Fruit fly (Drosophila melanogaster) whole organism, prepupa: ENCODE measurements around the gene pum.
A peak's percentile ranks its signal among the peaks of the same experiment; 100 is the strongest.

Experiments
- Blimp-1 ChIP-seq: fragments of 200-800 bp; sonication (Bioruptor generic); optimal IDR thresholded peaks from 3 replicates; lab custom pipeline; 2017; ENCODE audit warnings: missing biosample characterization, missing genetic modification characterization, mild to moderate bottlenecking, moderate library complexity, missing genetic modification reagents
- CG10669 ChIP-seq: fragments of 200-800 bp; sonication (Bioruptor generic); optimal IDR thresholded peaks from 3 replicates; lab custom pipeline; 2018; ENCODE audit warnings: missing biosample characterization, mild to moderate bottlenecking, missing genetic modification characterization, moderate library complexity
- CG11294 ChIP-seq: fragments of 200-800 bp; sonication (Bioruptor generic); IDR thresholded peaks from 2 replicates; pipeline ENCODE4 v1.3.6; 2022; ENCODE audit warnings: missing biosample characterization, missing genetic modification characterization
- CG11762 ChIP-seq: fragments of 200-800 bp; sonication (Bioruptor generic); optimal IDR thresholded peaks from 3 replicates; lab custom pipeline; 2016; ENCODE audit warnings: missing biosample characterization, missing genetic modification characterization; ENCODE audit not compliant: insufficient read depth
- CG15336 ChIP-seq: fragments of 200-800 bp; sonication (Bioruptor generic); IDR thresholded peaks from 2 replicates; pipeline ENCODE4 v1.3.6; 2022; ENCODE audit warnings: missing biosample characterization, missing genetic modification characterization
- CG1621 ChIP-seq: fragments of 200-800 bp; sonication (Bioruptor generic); optimal IDR thresholded peaks from 3 replicates; lab custom pipeline; 2018; ENCODE audit warnings: missing biosample characterization, mild to moderate bottlenecking, missing genetic modification characterization
- CG31627 ChIP-seq: fragments of 200-800 bp; sonication (Bioruptor generic); optimal IDR thresholded peaks from 3 replicates; lab custom pipeline; 2016; ENCODE audit warnings: missing biosample characterization, missing genetic modification characterization
- CG32006 ChIP-seq: fragments of 200-800 bp; sonication (Bioruptor generic); optimal IDR thresholded peaks from 3 replicates; lab custom pipeline; 2017; ENCODE audit warnings: missing biosample characterization, mild to moderate bottlenecking, missing genetic modification characterization
- CG34406 ChIP-seq: fragments of 200-800 bp; sonication (Bioruptor generic); optimal IDR thresholded peaks from 3 replicates; lab custom pipeline; 2016; ENCODE audit warnings: missing biosample characterization, missing genetic modification characterization
- CG3919 ChIP-seq: fragments of 200-800 bp; sonication (Bioruptor generic); optimal IDR thresholded peaks from 3 replicates; lab custom pipeline; 2016; ENCODE audit warnings: missing biosample characterization, missing genetic modification characterization
- CG4318 ChIP-seq: fragments of 200-800 bp; sonication (Bioruptor generic); optimal IDR thresholded peaks from 3 replicates; lab custom pipeline; 2017; ENCODE audit warnings: missing biosample characterization, mild to moderate bottlenecking, missing genetic modification characterization
- CG6792 ChIP-seq: fragments of 200-800 bp; sonication (Bioruptor generic); optimal IDR thresholded peaks from 3 replicates; lab custom pipeline; 2016; ENCODE audit warnings: missing biosample characterization, missing genetic modification characterization
- CG6808 ChIP-seq: fragments of 200-800 bp; sonication (Bioruptor generic); optimal IDR thresholded peaks from 3 replicates; lab custom pipeline; 2017; ENCODE audit warnings: missing biosample characterization, missing genetic modification characterization, mild to moderate bottlenecking, moderate library complexity, missing genetic modification reagents
- CG6854 ChIP-seq: fragments of 200-800 bp; sonication (Bioruptor generic); optimal IDR thresholded peaks from 2 replicates; lab custom pipeline; 2017; ENCODE audit warnings: missing biosample characterization, mild to moderate bottlenecking, missing genetic modification characterization
- CG7368 ChIP-seq: fragments of 200-800 bp; sonication (Bioruptor generic); optimal IDR thresholded peaks from 3 replicates; lab custom pipeline; 2016; ENCODE audit warnings: missing biosample characterization, missing genetic modification characterization
- CG8319 ChIP-seq: fragments of 200-800 bp; sonication (Bioruptor generic); optimal IDR thresholded peaks from 3 replicates; lab custom pipeline; 2016; ENCODE audit warnings: missing biosample characterization, missing genetic modification characterization
- CG8632 ChIP-seq: fragments of 200-800 bp; sonication (Bioruptor generic); optimal IDR thresholded peaks from 3 replicates; lab custom pipeline; 2016; ENCODE audit warnings: missing biosample characterization, missing genetic modification characterization
- Eip75B ChIP-seq: fragments of 200-800 bp; sonication (Bioruptor generic); optimal IDR thresholded peaks from 3 replicates; lab custom pipeline; 2016; ENCODE audit warnings: missing biosample characterization, missing genetic modification characterization
- Eip78C ChIP-seq: fragments of 200-800 bp; sonication (Bioruptor generic); peaks from one replicate; lab custom pipeline; 2016; ENCODE audit warnings: missing biosample characterization, missing genetic modification characterization
- Eip93F ChIP-seq: fragments of 200-800 bp; sonication (Bioruptor generic); optimal IDR thresholded peaks from 2 replicates; lab custom pipeline; 2016; ENCODE audit warnings: missing biosample characterization, mild to moderate bottlenecking, missing genetic modification characterization
- Ets96B ChIP-seq: fragments of 200-800 bp; optimal IDR thresholded peaks from 2 replicates; lab custom pipeline; 2019; ENCODE audit warnings: missing biosample characterization, mild to moderate bottlenecking, missing genetic modification characterization, moderate library complexity
- Gug ChIP-seq: fragments of 200-800 bp; sonication (Bioruptor generic); IDR thresholded peaks from 2 replicates; pipeline ENCODE4 v1.3.6; 2022; ENCODE audit warnings: missing biosample characterization, missing genetic modification characterization
- Hr38 ChIP-seq: sonication (Bioruptor generic); optimal IDR thresholded peaks from 2 replicates; lab custom pipeline; 2016; ENCODE audit warnings: missing biosample characterization, missing genetic modification characterization
- Hr39 ChIP-seq: fragments of 200-800 bp; sonication (Bioruptor generic); optimal IDR thresholded peaks from 2 replicates; lab custom pipeline; 2016; ENCODE audit warnings: missing biosample characterization, missing genetic modification characterization
- Hr4 ChIP-seq: fragments of 200-800 bp; sonication (Bioruptor generic); optimal IDR thresholded peaks from 3 replicates; lab custom pipeline; 2016; ENCODE audit warnings: missing biosample characterization, missing genetic modification characterization
- Met ChIP-seq: fragments of 200-800 bp; sonication (Bioruptor generic); optimal IDR thresholded peaks from 3 replicates; lab custom pipeline; 2016; ENCODE audit warnings: missing biosample characterization, missing genetic modification characterization
- OdsH ChIP-seq: fragments of 200-800 bp; sonication (Bioruptor generic); optimal IDR thresholded peaks from 3 replicates; lab custom pipeline; 2016; ENCODE audit warnings: missing biosample characterization, missing genetic modification characterization
- Smox ChIP-seq: fragments of 200-800 bp; sonication (Bioruptor generic); optimal IDR thresholded peaks from 3 replicates; lab custom pipeline; 2016; ENCODE audit warnings: missing biosample characterization, missing genetic modification characterization
- Sox102F ChIP-seq: fragments of 200-800 bp; sonication (Bioruptor generic); optimal IDR thresholded peaks from 2 replicates; lab custom pipeline; 2016; ENCODE audit warnings: missing biosample characterization, mild to moderate bottlenecking, missing genetic modification characterization
- Sox14 ChIP-seq: fragments of 200-800 bp; sonication (Bioruptor generic); optimal IDR thresholded peaks from 3 replicates; lab custom pipeline; 2016; ENCODE audit warnings: missing biosample characterization, missing genetic modification characterization
- Sox15 ChIP-seq: fragments of 200-800 bp; sonication (Bioruptor generic); optimal IDR thresholded peaks from 3 replicates; lab custom pipeline; 2016; ENCODE audit warnings: missing biosample characterization, missing genetic modification characterization
- acj6 ChIP-seq: fragments of 200-800 bp; sonication (Bioruptor generic); optimal IDR thresholded peaks from 3 replicates; lab custom pipeline; 2016; ENCODE audit warnings: missing biosample characterization, missing genetic modification characterization
- cyc ChIP-seq: fragments of 200-800 bp; sonication (Bioruptor generic); optimal IDR thresholded peaks from 3 replicates; lab custom pipeline; 2016; ENCODE audit warnings: missing biosample characterization, missing genetic modification characterization
- dac ChIP-seq: fragments of 200-800 bp; sonication (Bioruptor generic); optimal IDR thresholded peaks from 2 replicates; lab custom pipeline; 2017; ENCODE audit warnings: missing biosample characterization, mild to moderate bottlenecking, missing genetic modification characterization
- dsx ChIP-seq: fragments of 200-800 bp; optimal IDR thresholded peaks from 3 replicates; lab custom pipeline; 2019; ENCODE audit warnings: missing biosample characterization, mild to moderate bottlenecking, missing genetic modification characterization, moderate library complexity; ENCODE audit not compliant: poor library complexity, severe bottlenecking
- eg ChIP-seq: fragments of 200-800 bp; sonication (Bioruptor generic); IDR thresholded peaks from 3 replicates; pipeline ENCODE4 v1.3.6; 2022; ENCODE audit warnings: missing biosample characterization, missing genetic modification characterization
- fd59A ChIP-seq: fragments of 200-800 bp; sonication (Bioruptor generic); optimal IDR thresholded peaks from 2 replicates; lab custom pipeline; 2017; ENCODE audit warnings: missing biosample characterization, mild to moderate bottlenecking, missing genetic modification characterization, missing genetic modification reagents
- fkh ChIP-seq: fragments of 200-800 bp; sonication (Bioruptor generic); optimal IDR thresholded peaks from 3 replicates; lab custom pipeline; 2017; ENCODE audit warnings: missing biosample characterization, mild to moderate bottlenecking, missing genetic modification characterization, moderate library complexity
- lz ChIP-seq: fragments of 200-800 bp; sonication (Bioruptor generic); optimal IDR thresholded peaks from 3 replicates; lab custom pipeline; 2016; ENCODE audit warnings: missing biosample characterization, missing genetic modification characterization
- pdm3 ChIP-seq: fragments of 200-800 bp; sonication (Bioruptor generic); optimal IDR thresholded peaks from 3 replicates; lab custom pipeline; 2016; ENCODE audit warnings: missing biosample characterization, missing genetic modification characterization
- salr ChIP-seq, 2 experiments: fragments of 200-800 bp; sonication (Bioruptor generic); optimal IDR thresholded peaks; 3 replicates each; lab custom pipeline; 2016 to 2018; ENCODE audit warnings: missing biosample characterization in 2 of 2, missing genetic modification characterization in 2 of 2, mild to moderate bottlenecking in 1 of 2
- ss ChIP-seq, 2 experiments: fragments of 200-800 bp; sonication (Bioruptor generic); optimal IDR thresholded peaks; 2 replicates in 1 of 2; 3 replicates in 1 of 2; lab custom pipeline; 2017 to 2018; ENCODE audit warnings: mild to moderate bottlenecking in 2 of 2, missing biosample characterization in 2 of 2, missing genetic modification characterization in 2 of 2, moderate library complexity in 1 of 2
- svp ChIP-seq: fragments of 200-800 bp; sonication (Bioruptor generic); peaks from one replicate; lab custom pipeline; 2016; ENCODE audit warnings: missing biosample characterization, missing genetic modification characterization
- topi ChIP-seq: fragments of 200-800 bp; sonication (Bioruptor generic); optimal IDR thresholded peaks from 3 replicates; lab custom pipeline; 2016; ENCODE audit warnings: missing biosample characterization, missing genetic modification characterization
- vri ChIP-seq: fragments of 200-800 bp; sonication (Bioruptor generic); optimal IDR thresholded peaks from 3 replicates; lab custom pipeline; 2016; ENCODE audit warnings: missing biosample characterization, mild to moderate bottlenecking, missing genetic modification characterization

The pum gene

dm6 chr3R:9048466-9049072 lies 188.9 kb downstream of the pum start, which contains the start of gene Mst85C:
Gene Mst85C, plus strand, starts transcription at chr3R:9048645.
- TF ChIP-seq Hr38 (GFP tag; lab: Kevin White, UChicago) (no peak), lz (GFP tag; lab: Kevin White, UChicago) (no peak), vri (GFP tag; lab: Kevin White, UChicago) (peak; percentile 75), Eip75B (GFP tag; lab: Kevin White, UChicago) (no peak), fkh (GFP tag; lab: Kevin White, UChicago) (peak; percentile 53), svp (peak; percentile 72), Blimp-1 (no peak), Eip78C (peak; percentile 50), CG10669 (GFP tag; lab: Kevin White, UChicago) (peak; percentile 21), CG4318 (GFP tag; lab: Kevin White, UChicago) (no peak), CG34406 (no peak), pdm3 (GFP tag; lab: Kevin White, UChicago) (no peak), CG3919 (GFP tag; lab: Kevin White, UChicago) (no peak), CG7368 (GFP tag; lab: Kevin White, UChicago) (no peak), dac (GFP tag; lab: Kevin White, UChicago) (no peak), CG8632 (no peak), CG6792 (GFP tag; lab: Kevin White, UChicago) (no peak), CG1621 (tag; lab: Kevin White, UChicago) (peak; percentile 59), CG6854 (GFP tag; lab: Kevin White, UChicago) (peak; percentile 8), Hr39 (no peak), CG15336 (GFP tag; lab: Robert Waterston, UW) (no peak), Sox102F (GFP tag; lab: Kevin White, UChicago) (no peak), CG11294 (GFP tag; lab: Robert Waterston, UW) (no peak), CG6808 (peak; percentile 14)
- TF ChIP-seq, all 60 proteins: peak for 8

dm6 chr3R:9047561-9048465 lies 189.7 kb downstream of the pum start, which contains the start of gene Rel:
Gene Rel, minus strand, starts transcription at chr3R:9047977.
- peak; percentile 68 for TF ChIP-seq dsx (GFP tag; lab: Kevin White, UChicago)
- TF ChIP-seq Eip93F (GFP tag; lab: Kevin White, UChicago) = peak; percentile 38
- TF ChIP-seq cyc = peak; percentile 30
- peak; percentile 62 for TF ChIP-seq CG8632
- peak; percentile 72 for TF ChIP-seq CG32006
- peak; percentile 16 for TF ChIP-seq lz (GFP tag; lab: Kevin White, UChicago)
- TF ChIP-seq CG8319 = no peak
- TF ChIP-seq Hr4 (GFP tag; lab: Kevin White, UChicago) = peak; percentile 40
- peak; percentile 17 to 21 for TF ChIP-seq ss (GFP tag; optimal IDR thresholded peaks at IDR 0.05; lab: Kevin White, UChicago)
- no peak for TF ChIP-seq Hr38 (GFP tag; lab: Kevin White, UChicago)
- TF ChIP-seq Ets96B (tag; lab: Kevin White, UChicago) = peak; percentile 70
- peak; percentile 62 for TF ChIP-seq OdsH
- peak; percentile 13 for TF ChIP-seq Sox14 (GFP tag; lab: Kevin White, UChicago)
- peak; percentile 15 for TF ChIP-seq Smox (GFP tag; lab: Kevin White, UChicago)
- TF ChIP-seq Hr39 = peak; percentile 27
- peak; percentile 90 for TF ChIP-seq CG6854 (GFP tag; lab: Kevin White, UChicago)
- peak; percentile 13 for TF ChIP-seq fd59A (GFP tag; lab: Kevin White, UChicago)
- peak; percentile 23 for TF ChIP-seq Met (GFP tag; lab: Kevin White, UChicago)
- peak; percentile 85 for TF ChIP-seq vri (GFP tag; lab: Kevin White, UChicago)
- no peak for TF ChIP-seq eg (GFP tag; lab: Robert Waterston, UW)
- TF ChIP-seq CG31627 (GFP tag; lab: Kevin White, UChicago) = peak; percentile 5
- TF ChIP-seq fkh (GFP tag; lab: Kevin White, UChicago) = peak; percentile 75
- TF ChIP-seq CG7368 (GFP tag; lab: Kevin White, UChicago) = no peak
- peak; percentile 63 for TF ChIP-seq CG11762
- TF ChIP-seq Gug (GFP tag; lab: Robert Waterston, UW) = no peak
- TF ChIP-seq dac (GFP tag; lab: Kevin White, UChicago) = no peak
- TF ChIP-seq salr (GFP tag; optimal IDR thresholded peaks at IDR 0.05; lab: Kevin White, UChicago) = no peak
- TF ChIP-seq Sox102F (GFP tag; lab: Kevin White, UChicago) = peak; percentile 20
- peak; percentile 28 for TF ChIP-seq CG6792 (GFP tag; lab: Kevin White, UChicago)
- TF ChIP-seq Sox15 = no peak
- TF ChIP-seq Eip75B (GFP tag; lab: Kevin White, UChicago) = peak; percentile 6
- TF ChIP-seq topi (GFP tag; lab: Kevin White, UChicago) = peak; percentile 15
- TF ChIP-seq CG10669 (GFP tag; lab: Kevin White, UChicago) = no peak
- peak; percentile 57 for TF ChIP-seq acj6
